Fruit fly (Drosophila melanogaster) whole organism, adult: ENCODE results near the gene CG10651.

Experiments used
- CG11617 ChIP-seq: fragments of 200-800 bp; sonication (Bioruptor generic); optimal IDR thresholded peaks from 2 replicates; lab custom pipeline; 2017; ENCODE audit warnings: mild to moderate bottlenecking, missing biosample characterization, missing genetic modification reagents, missing genetic modification characterization
- CG12768 ChIP-seq: fragments of 200-800 bp; sonication (Bioruptor generic); optimal IDR thresholded peaks from 2 replicates; lab custom pipeline; 2017; ENCODE audit warnings: missing biosample characterization, missing genetic modification characterization, mild to moderate bottlenecking, moderate library complexity, missing genetic modification reagents
- CG14711 ChIP-seq: fragments of 200-800 bp; sonication (Bioruptor generic); optimal IDR thresholded peaks from 2 replicates; lab custom pipeline; 2018; ENCODE audit warnings: missing biosample characterization, mild to moderate bottlenecking, missing genetic modification characterization, moderate library complexity
- CG1620 ChIP-seq: fragments of 200-800 bp; sonication (Bioruptor generic); optimal IDR thresholded peaks from 2 replicates; lab custom pipeline; 2016; ENCODE audit warnings: missing biosample characterization, missing genetic modification characterization
- CG33017 ChIP-seq: fragments of 200-800 bp; sonication (Bioruptor generic); optimal IDR thresholded peaks from 2 replicates; lab custom pipeline; 2018; ENCODE audit warnings: missing biosample characterization, mild to moderate bottlenecking, missing genetic modification characterization, moderate library complexity
- CG5204 ChIP-seq: fragments of 200-800 bp; sonication (Bioruptor generic); optimal IDR thresholded peaks from 2 replicates; lab custom pipeline; 2016; ENCODE audit warnings: missing biosample characterization, missing genetic modification characterization
- CG7045 ChIP-seq: fragments of 200-800 bp; sonication (Bioruptor generic); optimal IDR thresholded peaks from 2 replicates; lab custom pipeline; 2017; ENCODE audit warnings: missing biosample characterization, mild to moderate bottlenecking, missing genetic modification characterization
- CG7101 ChIP-seq: fragments of 200-800 bp; sonication (Bioruptor generic); optimal IDR thresholded peaks from 2 replicates; lab custom pipeline; 2018; ENCODE audit warnings: missing biosample characterization, mild to moderate bottlenecking, missing genetic modification characterization, moderate library complexity
- Clk ChIP-seq: fragments of 200-800 bp; sonication (Bioruptor generic); optimal IDR thresholded peaks from 2 replicates; lab custom pipeline; 2017; ENCODE audit warnings: missing biosample characterization, missing genetic modification characterization
- Crg-1 ChIP-seq: fragments of 200-800 bp; sonication (Bioruptor generic); optimal IDR thresholded peaks from 2 replicates; lab custom pipeline; 2016; ENCODE audit warnings: missing biosample characterization, missing genetic modification characterization
- Hr96 ChIP-seq: fragments of 200-800 bp; sonication (Bioruptor generic); optimal IDR thresholded peaks from 2 replicates; lab custom pipeline; 2016; ENCODE audit warnings: missing biosample characterization, missing genetic modification characterization
- Mnt ChIP-seq: fragments of 200-800 bp; sonication (Bioruptor generic); optimal IDR thresholded peaks from 2 replicates; lab custom pipeline; 2016; ENCODE audit warnings: missing biosample characterization, mild to moderate bottlenecking, missing genetic modification characterization
- bab1 ChIP-seq: fragments of 200-800 bp; sonication (Bioruptor generic); optimal IDR thresholded peaks from 3 replicates; lab custom pipeline; 2019; ENCODE audit warnings: missing biosample characterization, mild to moderate bottlenecking, missing genetic modification characterization, moderate library complexity
- cic ChIP-seq: fragments of 200-800 bp; sonication (Bioruptor generic); optimal IDR thresholded peaks from 2 replicates; lab custom pipeline; 2017; ENCODE audit warnings: missing biosample characterization, mild to moderate bottlenecking, missing genetic modification characterization, moderate library complexity
- cnc ChIP-seq, 2 experiments: fragments of >200 bp; optimal IDR thresholded peaks; 2 replicates each; lab custom pipeline; 2017
- kay ChIP-seq: fragments of 200-800 bp; sonication (Bioruptor generic); peaks from one replicate; lab custom pipeline; 2016; ENCODE audit warnings: missing biosample characterization, missing genetic modification characterization, borderline replicate concordance
- ovo ChIP-seq: fragments of 200-800 bp; sonication (Bioruptor generic); optimal IDR thresholded peaks from 2 replicates; lab custom pipeline; 2016; ENCODE audit warnings: missing biosample characterization, missing genetic modification characterization
- pad ChIP-seq: fragments of 200-800 bp; sonication (Bioruptor generic); optimal IDR thresholded peaks from 3 replicates; lab custom pipeline; 2017; ENCODE audit warnings: missing biosample characterization, missing genetic modification characterization, mild to moderate bottlenecking, moderate library complexity, missing genetic modification reagents
- tj ChIP-seq: fragments of 200-800 bp; sonication (Bioruptor generic); optimal IDR thresholded peaks from 3 replicates; lab custom pipeline; 2017; ENCODE audit warnings: missing biosample characterization, mild to moderate bottlenecking, missing genetic modification characterization, moderate library complexity
- toe ChIP-seq: fragments of 200-800 bp; sonication (Bioruptor generic); optimal IDR thresholded peaks from 2 replicates; lab custom pipeline; 2016; ENCODE audit warnings: missing biosample characterization, missing genetic modification characterization

CG10651 gene

DNA sequence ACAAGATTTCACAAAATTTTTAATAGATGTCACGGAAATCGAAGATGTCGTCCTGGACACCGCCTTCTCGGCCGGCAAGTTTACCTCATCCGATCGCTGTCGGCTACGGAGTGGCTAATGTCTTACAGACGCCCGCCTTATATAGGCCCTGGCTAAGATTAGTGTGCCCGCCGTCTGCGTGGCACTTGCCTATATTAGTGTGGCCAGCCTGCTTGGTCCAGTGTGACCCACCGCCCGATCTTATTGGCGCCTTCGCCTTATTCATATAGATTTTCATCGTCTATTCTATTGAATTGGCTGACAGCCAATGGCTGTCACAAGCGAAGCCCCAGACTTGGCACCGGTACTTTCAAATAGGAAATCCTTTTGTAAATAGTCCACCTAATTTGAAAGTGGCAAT is 18.9 kb downstream of the CG10651 start:
- TF ChIP-seq CG1620 (no peak), bab1 (GFP tag; lab: Kevin White, UChicago) (no peak), Crg-1 (GFP tag; lab: Kevin White, UChicago) (no peak), pad (GFP tag; lab: Kevin White, UChicago) (no peak), CG11617 (GFP tag; lab: Kevin White, UChicago) (no peak), CG14711 (tag; lab: Kevin White, UChicago) (no peak), Clk (GFP tag; lab: Kevin White, UChicago) (no peak), tj (no peak), cnc (optimal IDR thresholded peaks at IDR 0.05; lab: Kevin White, UChicago) (no peak), CG33017 (tag; lab: Kevin White, UChicago) (no peak), CG7101 (tag; lab: Kevin White, UChicago) (no peak)

- TF ChIP-seq bab1 (GFP tag; lab: Kevin White, UChicago) (no peak), CG1620 (peak; percentile 31), pad (GFP tag; lab: Kevin White, UChicago) (peak; percentile 44)
Measured at dm6 chr2L:20106595-20106994, 28.1 kb downstream of the CG10651 start.

DNA sequence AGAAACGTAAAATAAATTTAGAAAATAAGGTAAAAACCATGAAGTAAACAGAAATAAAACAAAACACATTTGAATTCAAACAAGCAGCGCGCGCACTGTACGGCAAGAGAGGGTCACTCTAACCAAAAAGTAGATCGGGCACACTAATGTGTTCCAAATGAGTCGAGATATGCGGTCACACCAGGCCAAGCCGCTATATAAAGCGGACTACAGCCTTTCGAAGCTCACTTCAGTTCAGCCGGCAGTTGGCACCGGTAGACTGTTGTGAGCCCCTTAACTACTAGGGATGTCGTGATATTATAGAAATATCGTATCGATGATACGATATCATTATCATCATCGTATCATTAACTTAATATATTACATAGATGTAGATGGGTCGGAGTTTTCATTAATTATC is 30.2 kb downstream of the CG10651 start:
- TF ChIP-seq CG1620 (peak; percentile 41), Mnt (GFP tag; lab: Kevin White, UChicago) (peak; percentile 11), bab1 (GFP tag; lab: Kevin White, UChicago) (peak; percentile 36), Clk (GFP tag; lab: Kevin White, UChicago) (no peak)

DNA sequence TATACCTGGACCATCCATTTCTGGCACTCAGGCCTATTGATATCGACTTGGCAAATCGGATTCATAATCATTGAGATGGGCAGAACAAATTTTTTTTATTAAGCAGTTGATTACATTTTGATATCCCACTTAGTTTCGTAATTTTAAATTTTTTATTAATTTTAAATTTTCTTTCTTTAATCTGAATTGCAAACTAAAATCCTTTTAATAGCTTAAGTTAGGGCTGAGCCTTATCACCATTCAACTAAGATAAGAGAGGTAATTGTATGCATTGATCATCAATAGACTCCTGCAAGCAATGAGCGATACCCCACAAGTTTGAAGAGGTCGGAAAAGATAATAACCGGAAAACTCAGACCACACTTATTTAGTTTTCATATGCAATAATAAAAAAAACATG is 30.7 kb downstream of the CG10651 start, which contains the start of gene CG13970:
CG13970 (minus strand) TSS at position 101 of the 400 bp plus-strand sequence.
- TF ChIP-seq CG7101 (tag; lab: Kevin White, UChicago) (no peak), kay (GFP tag; lab: Kevin White, UChicago) (peak; percentile 70)

DNA sequence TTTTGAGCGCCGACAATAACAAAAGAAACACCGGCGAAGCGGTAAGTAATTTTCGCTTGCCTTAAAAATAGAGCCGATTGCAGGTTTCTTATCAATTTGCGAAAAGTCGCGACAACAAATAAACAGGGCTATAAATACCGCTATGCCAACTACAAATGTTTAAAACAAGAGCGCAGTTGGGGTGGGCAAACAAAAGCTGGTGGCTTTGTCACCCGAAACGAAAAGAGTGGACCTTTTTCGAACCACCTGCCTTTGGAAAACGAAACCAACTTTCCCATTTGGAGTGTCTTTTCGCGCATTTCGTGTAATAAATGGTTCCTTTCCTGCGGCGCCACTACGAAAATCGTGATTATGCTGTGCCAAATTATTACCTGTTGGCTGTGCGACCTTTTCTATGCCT is 36.5 kb downstream of the CG10651 start:
- TF ChIP-seq CG11617 (GFP tag; lab: Kevin White, UChicago) (peak; percentile 37), CG7101 (tag; lab: Kevin White, UChicago) (peak; percentile 71), Mnt (GFP tag; lab: Kevin White, UChicago) (no peak), CG33017 (tag; lab: Kevin White, UChicago) (no peak), CG7045 (GFP tag; lab: Kevin White, UChicago) (no peak), tj (peak; percentile 11), CG12768 (peak; percentile 9), cic (GFP tag; lab: Kevin White, UChicago) (peak; percentile 72), toe (peak; percentile 9), Hr96 (peak; percentile 1)

DNA sequence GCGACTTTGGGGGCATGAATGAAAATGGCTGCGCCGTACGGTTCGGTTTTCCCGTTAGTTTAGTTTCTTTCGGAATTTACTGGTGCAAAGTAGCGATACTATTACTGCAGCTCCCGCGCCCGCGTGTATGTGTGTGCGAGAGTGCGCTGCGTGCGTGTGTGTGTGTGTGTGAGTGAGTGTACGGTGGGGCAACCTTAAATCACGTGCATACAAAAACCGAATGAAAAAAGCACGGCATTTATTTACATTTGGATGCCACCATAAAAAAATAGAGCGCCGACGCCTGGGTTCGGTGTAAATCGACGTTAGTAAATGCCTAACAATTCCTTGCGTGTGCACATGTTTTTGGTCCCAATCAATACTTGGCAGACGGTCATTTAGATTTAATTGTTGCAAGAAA is 37.0 kb downstream of the CG10651 start:
- TF ChIP-seq CG1620: no peak
- TF ChIP-seq Mnt (GFP tag; lab: Kevin White, UChicago): peak; percentile 60
- peak; percentile 21 for TF ChIP-seq CG12768

dm6 chr2L:20097105-20097631 is 37.6 kb downstream of the CG10651 start, which contains the start of the genes mRpS18B and Kua:
mRpS18B (minus strand) TSS chr2L:20097253.
Kua (plus strand) TSS chr2L:20097581.
- TF ChIP-seq Clk (GFP tag; lab: Kevin White, UChicago) (no peak), pad (GFP tag; lab: Kevin White, UChicago) (peak; percentile 24), CG33017 (tag; lab: Kevin White, UChicago) (peak; percentile 44), CG7101 (tag; lab: Kevin White, UChicago) (peak; percentile 64), cic (GFP tag; lab: Kevin White, UChicago) (no peak), bab1 (GFP tag; lab: Kevin White, UChicago) (peak; percentile 24), CG14711 (tag; lab: Kevin White, UChicago) (peak; percentile 55), kay (GFP tag; lab: Kevin White, UChicago) (no peak), Mnt (GFP tag; lab: Kevin White, UChicago) (peak; percentile 23), CG5204 (GFP tag; lab: Kevin White, UChicago) (peak; percentile 18), cnc (optimal IDR thresholded peaks at IDR 0.05; lab: Kevin White, UChicago) (no peak), CG11617 (GFP tag; lab: Kevin White, UChicago) (peak; percentile 41), CG7045 (GFP tag; lab: Kevin White, UChicago) (no peak), CG12768 (no peak), Crg-1 (GFP tag; lab: Kevin White, UChicago) (peak; percentile 3), Hr96 (no peak), tj (no peak), toe (peak; percentile 46), CG1620 (no peak)

DNA sequence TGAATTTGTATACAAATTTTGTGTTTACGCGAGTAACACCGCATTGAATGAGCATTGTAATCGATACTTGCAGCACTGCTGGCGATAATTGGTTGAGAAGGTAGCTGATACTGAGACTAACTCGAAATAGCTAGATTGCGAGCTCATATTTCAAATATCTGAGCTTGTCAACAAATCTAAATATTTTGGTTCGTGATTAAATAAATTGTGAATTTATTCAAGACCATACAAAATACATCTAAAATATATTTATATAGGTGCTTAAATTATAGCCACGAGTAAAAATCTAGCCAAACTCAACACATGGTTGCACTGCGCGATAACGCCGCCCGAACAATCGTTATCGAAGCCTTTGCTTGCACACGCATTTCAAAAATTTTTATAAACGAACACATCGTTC is 40.9 kb downstream of the CG10651 start, which contains the start of the genes Taf13 and nesd:
Taf13 (minus strand) TSS at position 56 of the 400 bp plus-strand sequence.
nesd (plus strand) TSS at position 179 of the 400 bp plus-strand sequence.
- TF ChIP-seq cic (GFP tag; lab: Kevin White, UChicago) (peak; percentile 25), CG11617 (GFP tag; lab: Kevin White, UChicago) (peak; percentile 59), pad (GFP tag; lab: Kevin White, UChicago) (peak; percentile 37), ovo (no peak), Crg-1 (GFP tag; lab: Kevin White, UChicago) (peak; percentile 36), CG33017 (tag; lab: Kevin White, UChicago) (peak; percentile 12), CG12768 (no peak), cnc (optimal IDR thresholded peaks at IDR 0.05; lab: Kevin White, UChicago) (no peak), CG1620 (peak; percentile 55), toe (peak; percentile 85), Clk (GFP tag; lab: Kevin White, UChicago) (peak; percentile 36), CG14711 (tag; lab: Kevin White, UChicago) (peak; percentile 55), bab1 (GFP tag; lab: Kevin White, UChicago) (peak; percentile 31), CG7101 (tag; lab: Kevin White, UChicago) (peak; percentile 61), CG7045 (GFP tag; lab: Kevin White, UChicago) (peak; percentile 21), Hr96 (peak; percentile 0), tj (peak; percentile 57), kay (GFP tag; lab: Kevin White, UChicago) (no peak), CG5204 (GFP tag; lab: Kevin White, UChicago) (peak; percentile 52), Mnt (GFP tag; lab: Kevin White, UChicago) (peak; percentile 71)
